Worm (Caenorhabditis elegans) whole organism, L4/young adult: Measurements from ENCODE around the gene C45G9.2.

Experiments
- W03F9.2 ChIP-seq: fragments of 150-350 bp; optimal IDR thresholded peaks from 2 replicates; lab custom pipeline; 2014; ENCODE audit warnings: missing biosample characterization, missing genetic modification characterization
- dao-5 ChIP-seq: sonication (generic microtip); optimal IDR thresholded peaks from 2 replicates; lab custom pipeline; 2016; ENCODE audit warnings: missing genotype, missing genetic modification characterization, moderate library complexity, missing compliant biosample characterization
- him-1 ChIP-seq: sonication (generic microtip); optimal IDR thresholded peaks from 2 replicates; lab custom pipeline; 2016; ENCODE audit warnings: missing genotype, missing genetic modification reagents, missing genetic modification characterization, missing compliant biosample characterization

ce11 chrIII:5022964-5023363, 45.9 kb upstream of the C45G9.2 start, which contains the start of gene R144.13:
- no peak for TF ChIP-seq him-1 (tag; lab: Kevin White, UChicago)
- no peak for TF ChIP-seq dao-5 (tag; lab: Kevin White, UChicago)
- TF ChIP-seq W03F9.2 (tag; lab: Kevin White, UChicago): no peak
